Worm (Caenorhabditis elegans) whole organism, young adult: ENCODE results near the gene F13B12.7.

ENCODE experiments used
- B0019.2 ChIP-seq: fragments of 200-800 bp; sonication (Bioruptor generic); conservative IDR thresholded peaks from 2 replicates; pipeline ENCODE4 v1.3.6; 2022; ENCODE audit warnings: missing genetic modification reagents, missing genetic modification characterization, missing compliant biosample characterization
- B0261.1 ChIP-seq: sonication (generic microtip); optimal IDR thresholded peaks from 2 replicates; lab custom pipeline; 2016; ENCODE audit warnings: mild to moderate bottlenecking, missing genetic modification characterization, moderate library complexity, missing compliant biosample characterization
- C06A6.2 ChIP-seq: fragments of 200-800 bp; sonication (Bioruptor generic); conservative IDR thresholded peaks from 2 replicates; pipeline ENCODE4 v1.3.6; 2022; ENCODE audit warnings: missing genetic modification characterization, missing compliant biosample characterization
- C17E4.6 ChIP-seq: fragments of 200-800 bp; sonication (Bioruptor generic); IDR thresholded peaks from 2 replicates; pipeline ENCODE4 v1.3.6; 2022; ENCODE audit warnings: missing genetic modification reagents, missing genetic modification characterization, missing compliant biosample characterization
- F22D6.2 ChIP-seq: sonication (generic microtip); optimal IDR thresholded peaks from 2 replicates; lab custom pipeline; 2016; ENCODE audit warnings: mild to moderate bottlenecking, missing genetic modification characterization, missing compliant biosample characterization
- F33H1.4 ChIP-seq: fragments of 200-800 bp; sonication (Bioruptor generic); IDR thresholded peaks from 2 replicates; pipeline ENCODE4 v1.3.6; 2022; ENCODE audit warnings: missing genetic modification reagents, missing genetic modification characterization, missing compliant biosample characterization
- F52B5.7 ChIP-seq: sonication (generic microtip); optimal IDR thresholded peaks from 2 replicates; lab custom pipeline; 2016; ENCODE audit warnings: mild to moderate bottlenecking, missing genetic modification characterization, missing compliant biosample characterization
- F55B11.4 ChIP-seq: sonication (generic microtip); optimal IDR thresholded peaks from 2 replicates; lab custom pipeline; 2016; ENCODE audit warnings: missing compliant biosample characterization, missing genetic modification characterization, borderline replicate concordance; ENCODE audit not compliant: insufficient read depth
- Y53F4B.3 ChIP-seq: fragments of 200-800 bp; sonication (Bioruptor generic); IDR thresholded peaks from 2 replicates; pipeline ENCODE4 v1.3.6; 2022; ENCODE audit warnings: missing genetic modification reagents, missing genetic modification characterization, missing compliant biosample characterization
- Y79H2A.3 ChIP-seq: fragments of 200-800 bp; sonication (Bioruptor generic); conservative IDR thresholded peaks from 2 replicates; pipeline ENCODE4 v1.3.6; 2022; ENCODE audit warnings: missing genetic modification reagents, missing genetic modification characterization, missing compliant biosample characterization
- Y95B8A.8 ChIP-seq: fragments of 200-800 bp; sonication (Bioruptor generic); IDR thresholded peaks from 2 replicates; pipeline ENCODE4 v1.3.6; 2022; ENCODE audit warnings: missing genetic modification reagents, missing genetic modification characterization, missing compliant biosample characterization
- ZK185.1 ChIP-seq: sonication (generic microtip); optimal IDR thresholded peaks from 2 replicates; lab custom pipeline; 2016; ENCODE audit warnings: mild to moderate bottlenecking, missing genetic modification characterization, missing compliant biosample characterization; ENCODE audit not compliant: poor library complexity, severe bottlenecking
- akir-1 ChIP-seq: fragments of 200-800 bp; sonication (Bioruptor generic); optimal IDR thresholded peaks from 2 replicates; lab custom pipeline; 2018; ENCODE audit warnings: mild to moderate bottlenecking, missing genetic modification characterization, moderate library complexity, missing compliant biosample characterization
- aptf-3 ChIP-seq: fragments of 200-800 bp; sonication (Bioruptor generic); IDR thresholded peaks from 2 replicates; pipeline ENCODE4 v1.3.6; 2022; ENCODE audit warnings: missing genetic modification characterization, missing compliant biosample characterization
- athp-1 ChIP-seq: sonication (generic microtip); optimal IDR thresholded peaks from 2 replicates; lab custom pipeline; 2017; ENCODE audit warnings: mild to moderate bottlenecking, missing genetic modification characterization, missing compliant biosample characterization
- ceh-79 ChIP-seq: sonication (generic microtip); optimal IDR thresholded peaks from 2 replicates; lab custom pipeline; 2017; ENCODE audit warnings: mild to moderate bottlenecking, missing genetic modification characterization, missing compliant biosample characterization
- chd-7 ChIP-seq: sonication (generic microtip); optimal IDR thresholded peaks from 2 replicates; lab custom pipeline; 2016; ENCODE audit warnings: mild to moderate bottlenecking, missing genetic modification characterization, moderate library complexity, missing compliant biosample characterization
- die-1 ChIP-seq: sonication (generic microtip); optimal IDR thresholded peaks from 2 replicates; lab custom pipeline; 2016; ENCODE audit warnings: missing genotype, mild to moderate bottlenecking, missing genetic modification characterization, missing compliant biosample characterization
- egl-18 ChIP-seq: fragments of 200-800 bp; sonication (Bioruptor generic); IDR thresholded peaks from 2 replicates; pipeline ENCODE4 v1.3.6; 2022; ENCODE audit warnings: missing genetic modification reagents, missing genetic modification characterization, missing compliant biosample characterization
- egl-44 ChIP-seq: fragments of 200-800 bp; sonication (Bioruptor generic); IDR thresholded peaks from 2 replicates; pipeline ENCODE4 v1.3.6; 2022; ENCODE audit warnings: missing genetic modification reagents, missing genetic modification characterization, missing compliant biosample characterization
- ets-4 ChIP-seq: fragments of 200-800 bp; sonication (Bioruptor generic); optimal IDR thresholded peaks from 2 replicates; lab custom pipeline; 2018; ENCODE audit warnings: mild to moderate bottlenecking, missing genetic modification characterization, missing compliant biosample characterization
- him-1 ChIP-seq: sonication (generic microtip); optimal IDR thresholded peaks from 2 replicates; lab custom pipeline; 2016; ENCODE audit warnings: missing genotype, missing genetic modification reagents, missing genetic modification characterization, missing compliant biosample characterization
- hmg-1.2 ChIP-seq: fragments of 200-800 bp; sonication (Bioruptor generic); IDR thresholded peaks from 2 replicates; pipeline ENCODE4 v1.3.6; 2022; ENCODE audit warnings: missing genetic modification reagents, missing genetic modification characterization, missing compliant biosample characterization
- hmg-20 ChIP-seq: fragments of 200-800 bp; sonication (Bioruptor generic); IDR thresholded peaks from 2 replicates; pipeline ENCODE4 v1.3.6; 2022; ENCODE audit warnings: missing genetic modification reagents, missing genetic modification characterization, missing compliant biosample characterization
- hrde-1 ChIP-seq: sonication (generic microtip); optimal IDR thresholded peaks from 2 replicates; lab custom pipeline; 2016; ENCODE audit warnings: missing genetic modification characterization, mild to moderate bottlenecking, missing compliant biosample characterization, moderate library complexity, missing genotype, missing genetic modification reagents, borderline replicate concordance
- let-607 ChIP-seq, 2 experiments: fragments of 200-800 bp in 1 of 2; sonication (Bioruptor generic) in 1 of 2; sonication (generic microtip) in 1 of 2; optimal IDR thresholded peaks; 2 replicates each; lab custom pipeline; 2016 to 2018; ENCODE audit warnings: mild to moderate bottlenecking in 2 of 2, missing compliant biosample characterization in 2 of 2, missing genetic modification characterization in 2 of 2, moderate library complexity in 2 of 2, missing genotype in 1 of 2
- lin-40 ChIP-seq: sonication (generic microtip); optimal IDR thresholded peaks from 2 replicates; lab custom pipeline; 2016; ENCODE audit warnings: missing genetic modification characterization, mild to moderate bottlenecking, missing compliant biosample characterization, missing genotype, missing genetic modification reagents
- madf-10 ChIP-seq: sonication (generic microtip); optimal IDR thresholded peaks from 2 replicates; lab custom pipeline; 2016; ENCODE audit warnings: mild to moderate bottlenecking, missing genetic modification characterization, missing compliant biosample characterization
- nfya-1 ChIP-seq: sonication (generic microtip); optimal IDR thresholded peaks from 2 replicates; lab custom pipeline; 2017; ENCODE audit warnings: antibody characterized with exemption, missing compliant biosample characterization, missing genetic modification characterization, borderline replicate concordance; ENCODE audit not compliant: insufficient read depth
- nhr-27 ChIP-seq: fragments of 200-800 bp; sonication (Bioruptor generic); optimal IDR thresholded peaks from 2 replicates; lab custom pipeline; 2018; ENCODE audit warnings: mild to moderate bottlenecking, missing genetic modification characterization, moderate library complexity, missing compliant biosample characterization
- nhr-80 ChIP-seq: sonication (generic microtip); optimal IDR thresholded peaks from 2 replicates; lab custom pipeline; 2016; ENCODE audit warnings: missing genetic modification characterization, missing compliant biosample characterization
- pbrm-1 ChIP-seq: fragments of 200-800 bp; sonication (Bioruptor generic); IDR thresholded peaks from 2 replicates; pipeline ENCODE4 v1.3.6; 2022; ENCODE audit warnings: missing genetic modification reagents, missing genetic modification characterization, missing compliant biosample characterization
- rcor-1 ChIP-seq: fragments of 200-800 bp; sonication (Bioruptor generic); IDR thresholded peaks from 2 replicates; pipeline ENCODE4 v1.3.6; 2022; ENCODE audit warnings: missing genetic modification reagents, missing genetic modification characterization, missing compliant biosample characterization
- rec-8 ChIP-seq, 2 experiments: sonication (generic microtip); optimal IDR thresholded peaks; 2 replicates each; lab custom pipeline; 2016; ENCODE audit warnings: mild to moderate bottlenecking in 2 of 2, missing genetic modification characterization in 2 of 2, missing genetic modification reagents in 2 of 2, missing genotype in 2 of 2, missing biosample characterization in 1 of 2, missing compliant biosample characterization in 1 of 2, moderate library complexity in 1 of 2
- repo-1 ChIP-seq: sonication (generic microtip); optimal IDR thresholded peaks from 2 replicates; lab custom pipeline; 2017; ENCODE audit warnings: mild to moderate bottlenecking, missing genetic modification characterization, missing compliant biosample characterization
- rpc-1 ChIP-seq, 2 experiments: fragments of 150-350 bp in 1 of 2; sonication (generic microtip) in 1 of 2; optimal IDR thresholded peaks; 2 replicates each; lab custom pipeline; 2014 to 2018; ENCODE audit warnings: missing biosample characterization in 1 of 2, missing genetic modification characterization in 1 of 2, missing genetic modification reagents in 1 of 2, missing genotype in 1 of 2
- sdz-38 ChIP-seq: sonication (generic microtip); optimal IDR thresholded peaks from 2 replicates; lab custom pipeline; 2016; ENCODE audit warnings: missing genotype, missing genetic modification characterization, missing compliant biosample characterization
- sea-2 ChIP-seq: fragments of 200-800 bp; sonication (Bioruptor generic); IDR thresholded peaks from 2 replicates; pipeline ENCODE4 v1.3.6; 2022; ENCODE audit warnings: missing genetic modification characterization, missing compliant biosample characterization
- snpc-1.1 ChIP-seq: sonication (generic microtip); optimal IDR thresholded peaks from 2 replicates; lab custom pipeline; 2017; ENCODE audit warnings: missing genetic modification characterization, mild to moderate bottlenecking, missing compliant biosample characterization, antibody characterized with exemption, moderate library complexity, missing genotype, missing genetic modification reagents; ENCODE audit not compliant: insufficient read depth
- snpc-1.3 ChIP-seq: sonication (generic microtip); optimal IDR thresholded peaks from 2 replicates; lab custom pipeline; 2017; ENCODE audit warnings: missing genetic modification characterization, mild to moderate bottlenecking, missing compliant biosample characterization, antibody characterized with exemption, moderate library complexity, missing genotype, missing genetic modification reagents; ENCODE audit not compliant: insufficient read depth
- tbp1 ChIP-seq: fragments of 200-800 bp; sonication (Bioruptor generic); optimal IDR thresholded peaks from 2 replicates; lab custom pipeline; 2018; ENCODE audit warnings: mild to moderate bottlenecking, missing genetic modification characterization, missing compliant biosample characterization
- tbx-9 ChIP-seq: sonication (generic microtip); optimal IDR thresholded peaks from 2 replicates; lab custom pipeline; 2016; ENCODE audit warnings: borderline replicate concordance, missing genetic modification characterization, inconsistent platforms, missing compliant biosample characterization
- tlf-1 ChIP-seq: fragments of 200-800 bp; sonication (Bioruptor generic); optimal IDR thresholded peaks from 2 replicates; lab custom pipeline; 2018; ENCODE audit warnings: mild to moderate bottlenecking, missing genetic modification characterization, missing compliant biosample characterization
- zim-3 ChIP-seq: sonication (generic microtip); optimal IDR thresholded peaks from 2 replicates; lab custom pipeline; 2017; ENCODE audit warnings: mild to moderate bottlenecking, missing genetic modification characterization, moderate library complexity, missing compliant biosample characterization
- ztf-28 ChIP-seq: fragments of 200-800 bp; sonication (Bioruptor generic); IDR thresholded peaks from 2 replicates; pipeline ENCODE4 v1.3.6; 2022; ENCODE audit warnings: missing genetic modification reagents, missing genetic modification characterization, missing compliant biosample characterization
- ztf-6 ChIP-seq: fragments of 200-800 bp; sonication (Bioruptor generic); IDR thresholded peaks from 2 replicates; pipeline ENCODE4 v1.3.6; 2022; ENCODE audit warnings: missing genetic modification reagents, missing genetic modification characterization, missing compliant biosample characterization

F13B12.7 gene

ce11 chrIV:10437114-10437513 is 6.5 kb upstream of the F13B12.7 start:
- TF ChIP-seq sea-2 (GFP tag; lab: Robert Waterston, UW), result no peak
- TF ChIP-seq tbp1, result no peak
- TF ChIP-seq C17E4.6, result no peak
- no peak for TF ChIP-seq zim-3 (tag; lab: Kevin White, UChicago)
- TF ChIP-seq him-1 (tag; lab: Kevin White, UChicago), result no peak
- no peak for TF ChIP-seq egl-18
- no peak for TF ChIP-seq B0261.1 (tag; lab: Kevin White, UChicago)
- no peak for TF ChIP-seq B0019.2 (GFP tag; lab: Robert Waterston, UW)
- TF ChIP-seq F55B11.4 (tag; lab: Kevin White, UChicago), result no peak
- TF ChIP-seq F22D6.2 (tag; lab: Kevin White, UChicago), result no peak
- no peak for TF ChIP-seq ztf-28 (GFP tag; lab: Robert Waterston, UW)
- TF ChIP-seq snpc-1.1, result no peak
- TF ChIP-seq athp-1 (tag; lab: Kevin White, UChicago), result no peak
- no peak for TF ChIP-seq C06A6.2 (GFP tag; lab: Robert Waterston, UW)
- no peak for TF ChIP-seq lin-40 (tag; lab: Kevin White, UChicago)

- TF ChIP-seq F33H1.4 (GFP tag; lab: Robert Waterston, UW) (no peak), Y95B8A.8 (GFP tag; lab: Robert Waterston, UW) (no peak), ets-4 (GFP tag; lab: Kevin White, UChicago) (peak; percentile 73), die-1 (tag; lab: Kevin White, UChicago) (no peak), hmg-1.2 (no peak), akir-1 (GFP tag; lab: Kevin White, UChicago) (no peak), F52B5.7 (tag; lab: Kevin White, UChicago) (no peak), nhr-27 (tag; lab: Kevin White, UChicago) (no peak), nhr-80 (peak; percentile 96), hrde-1 (no peak), snpc-1.3 (tag; lab: Kevin White, UChicago) (no peak), tbp1 (no peak), nfya-1 (tag; lab: Kevin White, UChicago) (no peak), rcor-1 (GFP tag; lab: Robert Waterston, UW) (no peak), pbrm-1 (no peak), rec-8 (tag; optimal IDR thresholded peaks at IDR 0.05; lab: Kevin White, UChicago) (no peak), lin-40 (tag; lab: Kevin White, UChicago) (no peak)
These were observed 4.7 kb upstream of the F13B12.7 start, which contains the start of gene F13B12.3 for ce11 chrIV:10438901-10439300. TSS of gene F13B12.3 (plus strand) at chrIV:10439123.

ce11 chrIV:10442904-10443303 is 706 bp upstream of the F13B12.7 start:
- TF ChIP-seq ZK185.1 (no peak), egl-44 (GFP tag; lab: Robert Waterston, UW) (no peak), aptf-3 (no peak), madf-10 (tag; lab: Kevin White, UChicago) (no peak), athp-1 (tag; lab: Kevin White, UChicago) (no peak), Y53F4B.3 (no peak), hmg-20 (no peak), rpc-1 (optimal IDR thresholded peaks at IDR 0.05; lab: Kevin White, UChicago) (no peak), rpc-1 (tag; optimal IDR thresholded peaks at IDR 0.05; lab: Kevin White, UChicago) (no peak), ceh-79 (no peak), repo-1 (tag; lab: Kevin White, UChicago) (no peak), sdz-38 (tag; lab: Kevin White, UChicago) (no peak), tlf-1 (GFP tag; lab: Kevin White, UChicago) (no peak), let-607 (tag; optimal IDR thresholded peaks at IDR 0.05; lab: Kevin White, UChicago) (no peak), ztf-6 (no peak), snpc-1.3 (tag; lab: Kevin White, UChicago) (no peak), chd-7 (tag; lab: Kevin White, UChicago) (no peak), Y79H2A.3 (GFP tag; lab: Robert Waterston, UW) (no peak), tbx-9 (no peak), F52B5.7 (tag; lab: Kevin White, UChicago) (no peak)
